Fruit fly (Drosophila melanogaster) whole organism, embryonic: ENCODE measurements around the gene PH4alphaSG2.

ENCODE experiments used
- Asciz ChIP-seq: fragments of 200-800 bp; sonication (Bioruptor generic); optimal IDR thresholded peaks from 2 replicates; lab custom pipeline; 2017; ENCODE audit warnings: missing biosample characterization, mild to moderate bottlenecking, missing genetic modification characterization, missing genetic modification reagents
- BtbVII ChIP-seq: fragments of 200-800 bp; sonication (Bioruptor generic); optimal IDR thresholded peaks from 3 replicates; lab custom pipeline; 2017; ENCODE audit warnings: missing biosample characterization, mild to moderate bottlenecking, missing genetic modification characterization
- Bteb2 ChIP-seq: fragments of 200-800 bp; sonication (Bioruptor generic); optimal IDR thresholded peaks from 2 replicates; lab custom pipeline; 2016; ENCODE audit warnings: missing biosample characterization, missing genetic modification characterization
- C15 ChIP-seq: fragments of 200-800 bp; sonication (Bioruptor generic); IDR thresholded peaks from 3 replicates; pipeline ENCODE4 v1.3.6; 2022; ENCODE audit warnings: missing biosample characterization, missing genetic modification characterization
- CG10209 ChIP-seq: fragments of 200-800 bp; sonication (Bioruptor generic); optimal IDR thresholded peaks from 3 replicates; lab custom pipeline; 2017; ENCODE audit warnings: missing biosample characterization, mild to moderate bottlenecking, missing genetic modification characterization, missing genetic modification reagents
- CG1024 ChIP-seq: fragments of 200-800 bp; sonication (Bioruptor generic); IDR thresholded peaks from 2 replicates; pipeline ENCODE4 v1.3.6; 2022; ENCODE audit warnings: missing biosample characterization, missing genetic modification characterization
- CG10959 ChIP-seq: fragments of 200-800 bp; sonication (Bioruptor generic); IDR thresholded peaks from 2 replicates; pipeline ENCODE4 v1.3.6; 2022; ENCODE audit warnings: missing biosample characterization, missing genetic modification characterization
- CG12155 ChIP-seq: fragments of 200-800 bp; sonication (Bioruptor generic); optimal IDR thresholded peaks from 3 replicates; lab custom pipeline; 2016; ENCODE audit warnings: missing biosample characterization, missing genetic modification characterization
- CG12236 ChIP-seq: fragments of 200-800 bp; sonication (Bioruptor generic); optimal IDR thresholded peaks from 2 replicates; lab custom pipeline; 2016; ENCODE audit warnings: missing biosample characterization, missing genetic modification characterization
- CG13894 ChIP-seq: fragments of 200-800 bp; sonication (Bioruptor generic); optimal IDR thresholded peaks from 3 replicates; lab custom pipeline; 2018; ENCODE audit warnings: missing biosample characterization, mild to moderate bottlenecking, missing genetic modification characterization, moderate library complexity
- CG17186 ChIP-seq: fragments of 200-800 bp; sonication (Bioruptor generic); optimal IDR thresholded peaks from 3 replicates; lab custom pipeline; 2017; ENCODE audit warnings: missing biosample characterization, missing genetic modification reagents, missing genetic modification characterization
- CG17361 ChIP-seq: fragments of 200-800 bp; sonication (Bioruptor generic); IDR thresholded peaks from 3 replicates; pipeline ENCODE4 v1.3.6; 2022; ENCODE audit warnings: missing biosample characterization, missing genetic modification characterization
- CG2202 ChIP-seq: fragments of 200-800 bp; sonication (Bioruptor generic); optimal IDR thresholded peaks from 2 replicates; lab custom pipeline; 2018; ENCODE audit warnings: missing biosample characterization, mild to moderate bottlenecking, missing genetic modification characterization
- CG3838 ChIP-seq: fragments of 200-800 bp; sonication (Bioruptor generic); optimal IDR thresholded peaks from 3 replicates; lab custom pipeline; 2016; ENCODE audit warnings: missing biosample characterization, missing genetic modification characterization
- CG3995 ChIP-seq: fragments of 200-800 bp; sonication (Bioruptor generic); optimal IDR thresholded peaks from 3 replicates; lab custom pipeline; 2016; ENCODE audit warnings: missing biosample characterization, missing genetic modification characterization
- CG4707 ChIP-seq: fragments of 200-800 bp; sonication (Bioruptor generic); optimal IDR thresholded peaks from 2 replicates; lab custom pipeline; 2018; ENCODE audit warnings: missing biosample characterization, mild to moderate bottlenecking, missing genetic modification characterization, moderate library complexity
- CG4854 ChIP-seq: fragments of 200-800 bp; sonication (Bioruptor generic); optimal IDR thresholded peaks from 2 replicates; lab custom pipeline; 2016; ENCODE audit warnings: missing biosample characterization, missing genetic modification characterization, inconsistent platforms
- CG5953 ChIP-seq: fragments of 200-800 bp; sonication (Bioruptor generic); IDR thresholded peaks from 2 replicates; pipeline ENCODE4 v1.3.6; 2022; ENCODE audit warnings: missing biosample characterization, missing genetic modification characterization
- CG6689 ChIP-seq: fragments of 200-800 bp; sonication (Bioruptor generic); IDR thresholded peaks from 2 replicates; pipeline ENCODE4 v1.3.6; 2022; ENCODE audit warnings: missing biosample characterization, missing genetic modification characterization
- CG8478 ChIP-seq: fragments of >200 bp; optimal IDR thresholded peaks from 2 replicates; lab custom pipeline; 2018
- CG9215 ChIP-seq: fragments of 200-800 bp; sonication (Bioruptor generic); IDR thresholded peaks from 2 replicates; pipeline ENCODE4 v1.3.6; 2022; ENCODE audit warnings: missing biosample characterization, missing genetic modification characterization
- CG9609 ChIP-seq: fragments of 200-800 bp; sonication (Bioruptor generic); optimal IDR thresholded peaks from 3 replicates; lab custom pipeline; 2016; ENCODE audit warnings: missing biosample characterization, missing genetic modification characterization
- CHES-1-like ChIP-seq: fragments of 200-800 bp; sonication (Bioruptor generic); optimal IDR thresholded peaks from 2 replicates; lab custom pipeline; 2016; ENCODE audit warnings: missing biosample characterization, missing genetic modification characterization
- Chrac-16 ChIP-seq: fragments of 200-800 bp; sonication (Bioruptor generic); optimal IDR thresholded peaks from 3 replicates; lab custom pipeline; 2016; ENCODE audit warnings: missing biosample characterization, missing genetic modification characterization
- Ets65A ChIP-seq: fragments of 200-800 bp; sonication (Bioruptor generic); peaks from one replicate; lab custom pipeline; 2016; ENCODE audit warnings: missing biosample characterization, missing genetic modification characterization
- Ets97D ChIP-seq: fragments of 200-800 bp; sonication (Bioruptor generic); optimal IDR thresholded peaks from 3 replicates; lab custom pipeline; 2016; ENCODE audit warnings: missing biosample characterization, missing genetic modification characterization
- HLHmδ ChIP-seq: fragments of 200-800 bp; sonication (Bioruptor generic); optimal IDR thresholded peaks from 2 replicates; lab custom pipeline; 2018; ENCODE audit warnings: missing biosample characterization, mild to moderate bottlenecking, missing genetic modification characterization, moderate library complexity
- HmgZ ChIP-seq: fragments of 200-800 bp; sonication (Bioruptor generic); optimal IDR thresholded peaks from 2 replicates; lab custom pipeline; 2018; ENCODE audit warnings: missing biosample characterization, mild to moderate bottlenecking, missing genetic modification characterization
- Hsf ChIP-seq: fragments of 200-800 bp; sonication (Bioruptor generic); optimal IDR thresholded peaks from 3 replicates; lab custom pipeline; 2016; ENCODE audit warnings: missing biosample characterization, missing genetic modification characterization
- Mad ChIP-seq: fragments of 200-800 bp; sonication (Bioruptor generic); optimal IDR thresholded peaks from 2 replicates; lab custom pipeline; 2016; ENCODE audit warnings: missing biosample characterization, missing genetic modification characterization
- Sox102F ChIP-seq: fragments of 200-800 bp; sonication (Bioruptor generic); optimal IDR thresholded peaks from 2 replicates; lab custom pipeline; 2018; ENCODE audit warnings: missing biosample characterization, mild to moderate bottlenecking, missing genetic modification characterization, moderate library complexity
- Sry-β ChIP-seq: fragments of 200-800 bp; sonication (Bioruptor generic); optimal IDR thresholded peaks from 2 replicates; lab custom pipeline; 2018; ENCODE audit warnings: missing biosample characterization, mild to moderate bottlenecking, missing genetic modification characterization, moderate library complexity
- bcd ChIP-seq: fragments of 200-800 bp; sonication (Bioruptor generic); optimal IDR thresholded peaks from 2 replicates; lab custom pipeline; 2017; ENCODE audit warnings: missing biosample characterization, mild to moderate bottlenecking, missing genetic modification characterization
- danr ChIP-seq: fragments of 200-800 bp; sonication (Bioruptor generic); IDR thresholded peaks from 2 replicates; pipeline ENCODE4 v1.3.6; 2022; ENCODE audit warnings: missing biosample characterization, missing genetic modification characterization
- gcm ChIP-seq: fragments of 200-800 bp; sonication (Bioruptor generic); optimal IDR thresholded peaks from 2 replicates; lab custom pipeline; 2019; ENCODE audit warnings: missing biosample characterization, mild to moderate bottlenecking, missing genetic modification characterization, moderate library complexity
- gfzf ChIP-seq: fragments of 200-800 bp; sonication (Bioruptor generic); optimal IDR thresholded peaks from 2 replicates; lab custom pipeline; 2016; ENCODE audit warnings: missing biosample characterization, mild to moderate bottlenecking, missing genetic modification characterization, moderate library complexity
- gsb ChIP-seq: fragments of 200-800 bp; sonication (Bioruptor generic); IDR thresholded peaks from 2 replicates; pipeline ENCODE4 v1.3.6; 2022; ENCODE audit warnings: missing biosample characterization, missing genetic modification characterization
- gsb-n ChIP-seq: fragments of 200-800 bp; sonication (Bioruptor generic); optimal IDR thresholded peaks from 3 replicates; lab custom pipeline; 2018; ENCODE audit warnings: missing biosample characterization, mild to moderate bottlenecking, missing genetic modification characterization
- ken ChIP-seq: fragments of 200-800 bp; sonication (Bioruptor generic); IDR thresholded peaks from 3 replicates; pipeline ENCODE4 v1.3.6; 2022; ENCODE audit warnings: missing biosample characterization, missing genetic modification characterization
- kni ChIP-seq: fragments of 200-800 bp; sonication (Bioruptor generic); optimal IDR thresholded peaks from 3 replicates; lab custom pipeline; 2017; ENCODE audit warnings: mild to moderate bottlenecking, missing biosample characterization, missing genetic modification reagents, missing genetic modification characterization
- knrl ChIP-seq: fragments of 200-800 bp; sonication (Bioruptor generic); IDR thresholded peaks from 3 replicates; pipeline ENCODE4 v1.3.6; 2022; ENCODE audit warnings: missing biosample characterization, missing genetic modification characterization; ENCODE audit not compliant: partially characterized antibody
- maf-S ChIP-seq: fragments of 200-800 bp; sonication (Bioruptor generic); optimal IDR thresholded peaks from 2 replicates; lab custom pipeline; 2016; ENCODE audit warnings: missing biosample characterization, missing genetic modification characterization
- nerfin-1 ChIP-seq: fragments of 200-800 bp; sonication (Bioruptor generic); optimal IDR thresholded peaks from 3 replicates; lab custom pipeline; 2019; ENCODE audit warnings: missing biosample characterization, mild to moderate bottlenecking, missing genetic modification characterization, moderate library complexity
- phol ChIP-seq: fragments of 200-800 bp; sonication (Bioruptor generic); optimal IDR thresholded peaks from 3 replicates; lab custom pipeline; 2018; ENCODE audit warnings: missing biosample characterization, mild to moderate bottlenecking, missing genetic modification characterization, moderate library complexity
- pros ChIP-seq: fragments of 200-800 bp; sonication (Bioruptor generic); optimal IDR thresholded peaks from 3 replicates; lab custom pipeline; 2019; ENCODE audit warnings: missing biosample characterization, mild to moderate bottlenecking, missing genetic modification characterization, moderate library complexity
- run ChIP-seq: fragments of 200-800 bp; sonication (Bioruptor generic); optimal IDR thresholded peaks from 3 replicates; lab custom pipeline; 2018; ENCODE audit warnings: missing biosample characterization, mild to moderate bottlenecking, missing genetic modification characterization
- seq ChIP-seq: fragments of 200-800 bp; sonication (Bioruptor generic); IDR thresholded peaks from 2 replicates; pipeline ENCODE4 v1.3.6; 2022; ENCODE audit warnings: missing biosample characterization, missing genetic modification characterization
- sisA ChIP-seq: fragments of 200-800 bp; sonication (Bioruptor generic); IDR thresholded peaks from 2 replicates; pipeline ENCODE4 v1.3.6; 2022; ENCODE audit warnings: missing biosample characterization, missing genetic modification characterization
- slp2 ChIP-seq: fragments of 200-800 bp; sonication (Bioruptor generic); optimal IDR thresholded peaks from 2 replicates; lab custom pipeline; 2016; ENCODE audit warnings: missing biosample characterization, missing genetic modification characterization
- so ChIP-seq: fragments of 200-800 bp; sonication (Bioruptor generic); IDR thresholded peaks from 3 replicates; pipeline ENCODE4 v1.3.6; 2022; ENCODE audit warnings: missing biosample characterization, missing genetic modification characterization
- tio ChIP-seq: fragments of 200-800 bp; sonication (Bioruptor generic); optimal IDR thresholded peaks from 2 replicates; lab custom pipeline; 2017; ENCODE audit warnings: missing biosample characterization, missing genetic modification characterization, inconsistent platforms
- vnd ChIP-seq: fragments of 200-800 bp; sonication (Bioruptor generic); IDR thresholded peaks from 3 replicates; pipeline ENCODE4 v1.3.6; 2022; ENCODE audit warnings: missing biosample characterization, missing genetic modification characterization; ENCODE audit not compliant: partially characterized antibody

PH4alphaSG2 gene

dm6 chr3R:30531129-30531708, 41.3 kb downstream of the PH4alphaSG2 start (continued):
- TF ChIP-seq seq (GFP tag; lab: Robert Waterston, UW): no peak
- TF ChIP-seq CG3838 (GFP tag; lab: Kevin White, UChicago): no peak
- TF ChIP-seq slp2 (GFP tag; lab: Kevin White, UChicago): no peak
- no peak for TF ChIP-seq CG13894 (tag; lab: Kevin White, UChicago)
- TF ChIP-seq sisA (GFP tag; lab: Robert Waterston, UW): no peak
- no peak for TF ChIP-seq CG12236 (GFP tag; lab: Kevin White, UChicago)
- no peak for TF ChIP-seq gfzf (GFP tag; lab: Kevin White, UChicago)
- no peak for TF ChIP-seq knrl (GFP tag; lab: Robert Waterston, UW)
- TF ChIP-seq CHES-1-like (GFP tag; lab: Kevin White, UChicago): no peak
- TF ChIP-seq gsb-n: no peak
- no peak for TF ChIP-seq HLHmδ (GFP tag; lab: Kevin White, UChicago)
- TF ChIP-seq danr: no peak
- peak; percentile 17 for TF ChIP-seq run (tag; lab: Kevin White, UChicago)
- no peak for TF ChIP-seq CG5953 (GFP tag; lab: Robert Waterston, UW)
- no peak for TF ChIP-seq C15 (GFP tag; lab: Robert Waterston, UW)
- no peak for TF ChIP-seq gsb
- no peak for TF ChIP-seq CG10209 (GFP tag; lab: Kevin White, UChicago)
- no peak for TF ChIP-seq CG10959 (GFP tag; lab: Robert Waterston, UW)
- no peak for TF ChIP-seq BtbVII
- TF ChIP-seq CG9609: no peak
- no peak for TF ChIP-seq HmgZ (tag; lab: Kevin White, UChicago)
- no peak for TF ChIP-seq CG17186
- TF ChIP-seq Sox102F (GFP tag; lab: Kevin White, UChicago): peak; percentile 46
- peak; percentile 53; the same call in 2 of the 3 replicates for TF ChIP-seq CG17361 (GFP tag; lab: Robert Waterston, UW)
- TF ChIP-seq Chrac-16 (GFP tag; lab: Kevin White, UChicago): no peak
- no peak for TF ChIP-seq gcm (GFP tag; lab: Kevin White, UChicago)
- TF ChIP-seq ken: no peak
- peak; percentile 40 for TF ChIP-seq phol (tag; lab: Kevin White, UChicago)
- TF ChIP-seq maf-S (GFP tag; lab: Kevin White, UChicago): no peak
- no peak for TF ChIP-seq CG12155 (GFP tag; lab: Kevin White, UChicago)
- TF ChIP-seq so: no peak
- no peak for TF ChIP-seq Mad (GFP tag; lab: Kevin White, UChicago)
- TF ChIP-seq CG1024 (GFP tag; lab: Robert Waterston, UW): no peak
- no peak for TF ChIP-seq CG8478 (lab: Kevin White, UChicago)
- no peak for TF ChIP-seq Sry-β (GFP tag; lab: Kevin White, UChicago)
- no peak for TF ChIP-seq CG3995 (GFP tag; lab: Kevin White, UChicago)
- TF ChIP-seq Hsf (GFP tag; lab: Kevin White, UChicago): no peak
- no peak for TF ChIP-seq Bteb2
- no peak for TF ChIP-seq CG4854 (GFP tag; lab: Kevin White, UChicago)
- TF ChIP-seq Ets65A: no peak
- no peak for TF ChIP-seq pros (GFP tag; lab: Kevin White, UChicago)
- peak; percentile 5 for TF ChIP-seq bcd (GFP tag; lab: Kevin White, UChicago)
- no peak for TF ChIP-seq nerfin-1 (tag; lab: Kevin White, UChicago)
- TF ChIP-seq CG2202 (tag; lab: Kevin White, UChicago): no peak
- no peak for TF ChIP-seq Asciz (GFP tag; lab: Kevin White, UChicago)
- TF ChIP-seq Ets97D (GFP tag; lab: Kevin White, UChicago): no peak
- TF ChIP-seq kni (GFP tag; lab: Kevin White, UChicago): no peak
- TF ChIP-seq CG4707 (GFP tag; lab: Kevin White, UChicago): no peak
- TF ChIP-seq CG6689 (GFP tag; lab: Robert Waterston, UW): 0 out of 2 replicates have a peak, but pooled peaks have one; percentile 14
- TF ChIP-seq tio (GFP tag; lab: Kevin White, UChicago): no peak
- no peak for TF ChIP-seq vnd
- TF ChIP-seq CG9215 (GFP tag; lab: Robert Waterston, UW): no peak
